Worm (Caenorhabditis elegans) whole organism, young adult: ENCODE measurements around the gene trxr-2.

Source experiments
- B0336.3 ChIP-seq: fragments of 200-800 bp; sonication (Bioruptor generic); IDR thresholded peaks from 2 replicates; pipeline ENCODE4 v1.3.6; 2022; ENCODE audit warnings: missing genetic modification characterization, missing compliant biosample characterization
- C06A6.2 ChIP-seq: fragments of 200-800 bp; sonication (Bioruptor generic); conservative IDR thresholded peaks from 2 replicates; pipeline ENCODE4 v1.3.6; 2022; ENCODE audit warnings: missing genetic modification characterization, missing compliant biosample characterization
- F22D6.2 ChIP-seq: sonication (generic microtip); optimal IDR thresholded peaks from 2 replicates; lab custom pipeline; 2016; ENCODE audit warnings: mild to moderate bottlenecking, missing genetic modification characterization, missing compliant biosample characterization
- F33H1.4 ChIP-seq: fragments of 200-800 bp; sonication (Bioruptor generic); IDR thresholded peaks from 2 replicates; pipeline ENCODE4 v1.3.6; 2022; ENCODE audit warnings: missing genetic modification reagents, missing genetic modification characterization, missing compliant biosample characterization
- F37B4.10 ChIP-seq: fragments of 200-800 bp; sonication (Bioruptor generic); IDR thresholded peaks from 2 replicates; pipeline ENCODE4 v1.3.6; 2022; ENCODE audit warnings: missing genetic modification characterization, missing compliant biosample characterization
- K12H6.12 ChIP-seq: fragments of 200-800 bp; sonication (Bioruptor generic); optimal IDR thresholded peaks from 2 replicates; lab custom pipeline; 2018; ENCODE audit warnings: mild to moderate bottlenecking, missing genetic modification characterization, missing compliant biosample characterization
- Y53G8AR.9 ChIP-seq: fragments of 200-800 bp; sonication (Bioruptor generic); conservative IDR thresholded peaks from 2 replicates; pipeline ENCODE4 v1.3.6; 2022; ENCODE audit warnings: missing genetic modification reagents, missing genetic modification characterization, missing compliant biosample characterization
- Y56A3A.18 ChIP-seq: fragments of 200-800 bp; sonication (Bioruptor generic); IDR thresholded peaks from 2 replicates; pipeline ENCODE4 v1.3.6; 2022; ENCODE audit warnings: missing genetic modification reagents, missing genetic modification characterization, missing compliant biosample characterization
- Y67H2A.10 ChIP-seq: fragments of 200-800 bp; sonication (Bioruptor generic); conservative IDR thresholded peaks from 2 replicates; pipeline ENCODE4 v1.3.6; 2022; ENCODE audit warnings: missing genetic modification reagents, missing genetic modification characterization, missing compliant biosample characterization
- Y79H2A.3 ChIP-seq: fragments of 200-800 bp; sonication (Bioruptor generic); conservative IDR thresholded peaks from 2 replicates; pipeline ENCODE4 v1.3.6; 2022; ENCODE audit warnings: missing genetic modification reagents, missing genetic modification characterization, missing compliant biosample characterization
- ZK185.1 ChIP-seq: sonication (generic microtip); optimal IDR thresholded peaks from 2 replicates; lab custom pipeline; 2016; ENCODE audit warnings: mild to moderate bottlenecking, missing genetic modification characterization, missing compliant biosample characterization; ENCODE audit not compliant: poor library complexity, severe bottlenecking
- akir-1 ChIP-seq: fragments of 200-800 bp; sonication (Bioruptor generic); optimal IDR thresholded peaks from 2 replicates; lab custom pipeline; 2018; ENCODE audit warnings: mild to moderate bottlenecking, missing genetic modification characterization, moderate library complexity, missing compliant biosample characterization
- atf-7 ChIP-seq: sonication (generic microtip); optimal IDR thresholded peaks from 2 replicates; lab custom pipeline; 2017; ENCODE audit warnings: mild to moderate bottlenecking, missing genetic modification characterization, missing compliant biosample characterization
- athp-1 ChIP-seq: sonication (generic microtip); optimal IDR thresholded peaks from 2 replicates; lab custom pipeline; 2017; ENCODE audit warnings: mild to moderate bottlenecking, missing genetic modification characterization, missing compliant biosample characterization
- bed-1 ChIP-seq: fragments of 200-800 bp; sonication (Bioruptor generic); IDR thresholded peaks from 2 replicates; pipeline ENCODE4 v1.3.6; 2022; ENCODE audit warnings: missing genetic modification reagents, missing genetic modification characterization, missing compliant biosample characterization
- ccch-3 ChIP-seq: fragments of 200-800 bp; sonication (Bioruptor generic); optimal IDR thresholded peaks from 2 replicates; lab custom pipeline; 2018; ENCODE audit warnings: mild to moderate bottlenecking, missing genetic modification characterization, missing compliant biosample characterization
- cebp-1 ChIP-seq, 2 experiments: fragments of 200-800 bp in 1 of 2; sonication (Bioruptor generic) in 1 of 2; sonication (generic microtip) in 1 of 2; IDR thresholded peaks in 1 of 2; optimal IDR thresholded peaks in 1 of 2; 2 replicates each; pipeline versions ENCODE4 v1.3.6 to Lab custom; 2017 to 2022; ENCODE audit warnings: missing compliant biosample characterization in 2 of 2, missing genetic modification characterization in 2 of 2, mild to moderate bottlenecking in 1 of 2, missing genetic modification reagents in 1 of 2, moderate library complexity in 1 of 2
- cebp-2 ChIP-seq: fragments of 200-800 bp; sonication (Bioruptor generic); IDR thresholded peaks from 2 replicates; pipeline ENCODE4 v1.3.6; 2022; ENCODE audit warnings: missing genetic modification characterization, missing compliant biosample characterization
- ceh-100 ChIP-seq: fragments of 200-800 bp; sonication (Bioruptor generic); IDR thresholded peaks from 2 replicates; pipeline ENCODE4 v1.3.6; 2022; ENCODE audit warnings: missing genetic modification reagents, missing genetic modification characterization, missing compliant biosample characterization
- ceh-27 ChIP-seq: fragments of 200-800 bp; sonication (Bioruptor generic); optimal IDR thresholded peaks from 2 replicates; lab custom pipeline; 2018; ENCODE audit warnings: mild to moderate bottlenecking, missing genetic modification characterization, moderate library complexity, missing compliant biosample characterization
- ceh-40 ChIP-seq: fragments of 200-800 bp; sonication (Bioruptor generic); IDR thresholded peaks from 2 replicates; pipeline ENCODE4 v1.3.6; 2022; ENCODE audit warnings: missing genetic modification characterization, missing compliant biosample characterization
- ceh-58 ChIP-seq: fragments of 200-800 bp; sonication (Bioruptor generic); IDR thresholded peaks from 2 replicates; pipeline ENCODE4 v1.3.6; 2022; ENCODE audit warnings: missing genetic modification characterization, missing compliant biosample characterization
- ceh-91 ChIP-seq: fragments of 200-800 bp; sonication (Bioruptor generic); IDR thresholded peaks from 2 replicates; pipeline ENCODE4 v1.3.6; 2022; ENCODE audit warnings: missing genetic modification reagents, missing genetic modification characterization, missing compliant biosample characterization
- die-1 ChIP-seq: sonication (generic microtip); optimal IDR thresholded peaks from 2 replicates; lab custom pipeline; 2016; ENCODE audit warnings: missing genotype, mild to moderate bottlenecking, missing genetic modification characterization, missing compliant biosample characterization
- dox-1 ChIP-seq: fragments of 200-800 bp; sonication (Bioruptor generic); IDR thresholded peaks from 2 replicates; pipeline ENCODE4 v1.3.6; 2022; ENCODE audit warnings: missing genetic modification reagents, missing genetic modification characterization, missing compliant biosample characterization
- efl-1 ChIP-seq: fragments of 150-350 bp; optimal IDR thresholded peaks from 2 replicates; lab custom pipeline; 2014; ENCODE audit warnings: missing biosample characterization, missing genetic modification reagents, missing genetic modification characterization
- him-1 ChIP-seq: sonication (generic microtip); optimal IDR thresholded peaks from 2 replicates; lab custom pipeline; 2016; ENCODE audit warnings: missing genotype, missing genetic modification reagents, missing genetic modification characterization, missing compliant biosample characterization
- hsf-1 ChIP-seq: fragments of 200-800 bp; sonication (Bioruptor generic); IDR thresholded peaks from 2 replicates; pipeline ENCODE4 v1.3.6; 2022; ENCODE audit warnings: missing genetic modification reagents, missing genetic modification characterization, missing compliant biosample characterization
- lin-26 ChIP-seq: fragments of 200-800 bp; sonication (Bioruptor generic); IDR thresholded peaks from 2 replicates; pipeline ENCODE4 v1.3.6; 2022; ENCODE audit warnings: missing genetic modification reagents, missing genetic modification characterization, missing compliant biosample characterization
- lin-35 ChIP-seq, 3 experiments: fragments of 150-350 bp in 2 of 3; sonication (generic microtip) in 1 of 3; optimal IDR thresholded peaks; 2 replicates each; lab custom pipeline; 2014 to 2018; ENCODE audit warnings: missing biosample characterization in 3 of 3, missing genetic modification characterization in 3 of 3, missing genetic modification reagents in 3 of 3
- lin-40 ChIP-seq: sonication (generic microtip); optimal IDR thresholded peaks from 2 replicates; lab custom pipeline; 2016; ENCODE audit warnings: missing genetic modification characterization, mild to moderate bottlenecking, missing compliant biosample characterization, missing genotype, missing genetic modification reagents
- lin-54 ChIP-seq: fragments of 200-800 bp; sonication (Bioruptor generic); optimal IDR thresholded peaks from 2 replicates; lab custom pipeline; 2018; ENCODE audit warnings: mild to moderate bottlenecking, missing genetic modification characterization, missing compliant biosample characterization
- madf-3 ChIP-seq: fragments of 200-800 bp; sonication (Bioruptor generic); IDR thresholded peaks from 2 replicates; pipeline ENCODE4 v1.3.6; 2022; ENCODE audit warnings: missing genetic modification reagents, missing genetic modification characterization, missing compliant biosample characterization
- madf-6 ChIP-seq: fragments of 200-800 bp; sonication (Bioruptor generic); IDR thresholded peaks from 2 replicates; pipeline ENCODE4 v1.3.6; 2022; ENCODE audit warnings: missing genetic modification reagents, missing genetic modification characterization, missing compliant biosample characterization
- nfya-1 ChIP-seq: sonication (generic microtip); optimal IDR thresholded peaks from 2 replicates; lab custom pipeline; 2017; ENCODE audit warnings: antibody characterized with exemption, missing compliant biosample characterization, missing genetic modification characterization, borderline replicate concordance; ENCODE audit not compliant: insufficient read depth
- nhr-179 ChIP-seq: sonication (generic microtip); optimal IDR thresholded peaks from 2 replicates; lab custom pipeline; 2016; ENCODE audit warnings: mild to moderate bottlenecking, missing genetic modification characterization, missing compliant biosample characterization
- repo-1 ChIP-seq: sonication (generic microtip); optimal IDR thresholded peaks from 2 replicates; lab custom pipeline; 2017; ENCODE audit warnings: mild to moderate bottlenecking, missing genetic modification characterization, missing compliant biosample characterization
- sea-2 ChIP-seq: fragments of 200-800 bp; sonication (Bioruptor generic); IDR thresholded peaks from 2 replicates; pipeline ENCODE4 v1.3.6; 2022; ENCODE audit warnings: missing genetic modification characterization, missing compliant biosample characterization
- snpc-3.4 ChIP-seq: sonication (generic microtip); optimal IDR thresholded peaks from 2 replicates; lab custom pipeline; 2017; ENCODE audit warnings: missing genetic modification characterization, mild to moderate bottlenecking, missing compliant biosample characterization, antibody characterized with exemption, moderate library complexity, missing genotype, missing genetic modification reagents
- snpc-4 ChIP-seq, 5 experiments: fragments of 150-350 bp in 1 of 5; sonication (generic microtip) in 4 of 5; optimal IDR thresholded peaks; 2 replicates each; lab custom pipeline; 2014 to 2018; ENCODE audit warnings: missing genetic modification characterization in 5 of 5, missing biosample characterization in 3 of 5, antibody characterized with exemption in 2 of 5, mild to moderate bottlenecking in 2 of 5, missing compliant biosample characterization in 2 of 5, missing genotype in 2 of 5, moderate library complexity in 2 of 5, missing genetic modification reagents in 1 of 5
- xnd-1 ChIP-seq: sonication (generic microtip); optimal IDR thresholded peaks from 2 replicates; lab custom pipeline; 2016; ENCODE audit warnings: missing genotype, missing genetic modification reagents, missing genetic modification characterization, missing compliant biosample characterization
- ztf-22 ChIP-seq: fragments of 200-800 bp; sonication (Bioruptor generic); optimal IDR thresholded peaks from 2 replicates; lab custom pipeline; 2018; ENCODE audit warnings: mild to moderate bottlenecking, missing genetic modification characterization, moderate library complexity, missing compliant biosample characterization
- ztf-25 ChIP-seq: fragments of 200-800 bp; sonication (Bioruptor generic); IDR thresholded peaks from 2 replicates; pipeline ENCODE4 v1.3.6; 2022; ENCODE audit warnings: missing genetic modification reagents, missing genetic modification characterization, missing compliant biosample characterization
- ztf-26 ChIP-seq: sonication (generic microtip); optimal IDR thresholded peaks from 2 replicates; lab custom pipeline; 2017; ENCODE audit warnings: missing genetic modification characterization, missing compliant biosample characterization
- ztf-3 ChIP-seq: fragments of 200-800 bp; sonication (Bioruptor generic); optimal IDR thresholded peaks from 2 replicates; lab custom pipeline; 2018; ENCODE audit warnings: mild to moderate bottlenecking, missing genetic modification characterization, missing compliant biosample characterization
- ztf-6 ChIP-seq: fragments of 200-800 bp; sonication (Bioruptor generic); IDR thresholded peaks from 2 replicates; pipeline ENCODE4 v1.3.6; 2022; ENCODE audit warnings: missing genetic modification reagents, missing genetic modification characterization, missing compliant biosample characterization

The trxr-2 gene

ce11 chrIII:8887184-8887801 is 26.3 kb upstream of the trxr-2 start, which contains the start of gene famh-136 (continued):
- TF ChIP-seq lin-40 (tag; lab: Kevin White, UChicago) (peak; percentile 90), him-1 (tag; lab: Kevin White, UChicago) (peak; percentile 12), nfya-1 (tag; lab: Kevin White, UChicago) (no peak), ccch-3 (GFP tag; lab: Kevin White, UChicago) (no peak), K12H6.12 (peak; percentile 48), ceh-27 (GFP tag; lab: Kevin White, UChicago) (peak; percentile 20), C06A6.2 (GFP tag; lab: Robert Waterston, UW) (0 out of 2 replicates have a peak, but pooled peaks have one; percentile 20), ztf-3 (GFP tag; lab: Kevin White, UChicago) (no peak), ZK185.1 (peak; percentile 46), ztf-26 (tag; lab: Kevin White, UChicago) (peak; percentile 79), die-1 (tag; lab: Kevin White, UChicago) (peak; percentile 13), ztf-25 (GFP tag; lab: Robert Waterston, UW) (no peak), lin-54 (GFP tag; lab: Kevin White, UChicago) (peak; percentile 86), Y79H2A.3 (GFP tag; lab: Robert Waterston, UW) (no peak), athp-1 (tag; lab: Kevin White, UChicago) (peak; percentile 12), hsf-1 (GFP tag; lab: Robert Waterston, UW) (no peak), ceh-58 (GFP tag; lab: Robert Waterston, UW) (no peak), ceh-40 (no peak), ceh-100 (peak; percentile 49; the same call in 1 of the 2 replicates), snpc-3.4 (peak; percentile 24), B0336.3 (GFP tag; lab: Robert Waterston, UW) (peak; percentile 82), sea-2 (GFP tag; lab: Robert Waterston, UW) (no peak), dox-1 (GFP tag; lab: Robert Waterston, UW) (peak; percentile 85), cebp-2 (0 out of 2 replicates have a peak, but pooled peaks have one; percentile 21), efl-1 (GFP tag; lab: Kevin White, UChicago) (peak; percentile 62), madf-3 (GFP tag; lab: Robert Waterston, UW) (no peak), lin-26 (GFP tag; lab: Robert Waterston, UW) (no peak), akir-1 (no peak), Y67H2A.10 (GFP tag; lab: Robert Waterston, UW) (0 out of 2 replicates have a peak, but pooled peaks have one; percentile 20), Y53G8AR.9 (GFP tag; lab: Robert Waterston, UW) (peak; percentile 93), ztf-22 (GFP tag; lab: Kevin White, UChicago) (no peak), atf-7 (tag; lab: Kevin White, UChicago) (peak; percentile 31), F37B4.10 (no peak), lin-35 (GFP tag; optimal IDR thresholded peaks at IDR 0.05; lab: Kevin White, UChicago) (peak in 2 of 3 experiments; percentile 9 to 83), bed-1 (GFP tag; lab: Robert Waterston, UW) (no peak), F33H1.4 (GFP tag; lab: Robert Waterston, UW) (peak; percentile 74), ceh-91 (GFP tag; lab: Robert Waterston, UW) (peak; percentile 25; the same call in 1 of the 2 replicates), madf-6 (peak; percentile 84), F22D6.2 (tag; lab: Kevin White, UChicago) (peak; percentile 67), nhr-179 (tag; lab: Kevin White, UChicago) (no peak), repo-1 (peak; percentile 61), cebp-1 (GFP tag; IDR thresholded peaks at IDR 0.05; lab: Robert Waterston, UW) (peak; percentile 36; the same call in 1 of the 2 replicates), cebp-1 (tag; optimal IDR thresholded peaks at IDR 0.05; lab: Kevin White, UChicago) (peak; percentile 90), xnd-1 (tag; lab: Kevin White, UChicago) (peak; percentile 58), Y56A3A.18 (GFP tag; lab: Robert Waterston, UW) (peak; percentile 30; the same call in 1 of the 2 replicates), ztf-6 (no peak), snpc-4 (GFP tag; optimal IDR thresholded peaks at IDR 0.05; lab: Kevin White, UChicago) (peak; percentile 53), snpc-4 (tag; optimal IDR thresholded peaks at IDR 0.05; lab: Kevin White, UChicago) (peak; percentile 50 to 74 (median 64))
